Fruit fly (Drosophila melanogaster): Measurements from ENCODE around the gene CG14397.

dm6 chr2L:21086406-21086805 is 4.6 kb upstream of the CG14397 start, which contains the start of gene CG33509:
- no peak for TF ChIP-seq CG12768 (GFP tag; optimal IDR thresholded peaks at IDR 0.05)
- TF ChIP-seq CG1620 (GFP tag; optimal IDR thresholded peaks at IDR 0.05) = no peak
- TF ChIP-seq toe (GFP tag; optimal IDR thresholded peaks at IDR 0.05) = no peak
- TF ChIP-seq ovo (GFP tag; optimal IDR thresholded peaks at IDR 0.05) = no peak
